Fruit fly (Drosophila melanogaster) S2 (cell line): ENCODE data around the gene PolE1.

Source experiments
- CG8478 ChIP-seq: fragments of >200 bp; optimal IDR thresholded peaks from 2 replicates; lab custom pipeline; 2018
- CTCF ChIP-seq, 2 experiments: fragments of >200 bp; optimal IDR thresholded peaks; 2 replicates each; lab custom pipeline; 2018

dm6 chr3R:23337183-23337825 is 10.6 kb upstream of the PolE1 start:
- TF ChIP-seq CG8478, result no peak
- TF ChIP-seq CTCF (optimal IDR thresholded peaks at IDR 0.05; lab: Kevin White, UChicago), result no peak
